Fruit fly (Drosophila melanogaster) whole organism, prepupa: Measurements from ENCODE around the gene CG17111.

Source experiments
- Blimp-1 ChIP-seq: fragments of 200-800 bp; sonication (Bioruptor generic); optimal IDR thresholded peaks from 3 replicates; lab custom pipeline; 2017; ENCODE audit warnings: missing biosample characterization, missing genetic modification characterization, mild to moderate bottlenecking, moderate library complexity, missing genetic modification reagents
- CG10669 ChIP-seq: fragments of 200-800 bp; sonication (Bioruptor generic); optimal IDR thresholded peaks from 3 replicates; lab custom pipeline; 2018; ENCODE audit warnings: missing biosample characterization, mild to moderate bottlenecking, missing genetic modification characterization, moderate library complexity
- CG11294 ChIP-seq: fragments of 200-800 bp; sonication (Bioruptor generic); IDR thresholded peaks from 2 replicates; pipeline ENCODE4 v1.3.6; 2022; ENCODE audit warnings: missing biosample characterization, missing genetic modification characterization
- CG15336 ChIP-seq: fragments of 200-800 bp; sonication (Bioruptor generic); IDR thresholded peaks from 2 replicates; pipeline ENCODE4 v1.3.6; 2022; ENCODE audit warnings: missing biosample characterization, missing genetic modification characterization
- CG32006 ChIP-seq: fragments of 200-800 bp; sonication (Bioruptor generic); optimal IDR thresholded peaks from 3 replicates; lab custom pipeline; 2017; ENCODE audit warnings: missing biosample characterization, mild to moderate bottlenecking, missing genetic modification characterization
- CG34406 ChIP-seq: fragments of 200-800 bp; sonication (Bioruptor generic); optimal IDR thresholded peaks from 3 replicates; lab custom pipeline; 2016; ENCODE audit warnings: missing biosample characterization, missing genetic modification characterization
- CG3919 ChIP-seq: fragments of 200-800 bp; sonication (Bioruptor generic); optimal IDR thresholded peaks from 3 replicates; lab custom pipeline; 2016; ENCODE audit warnings: missing biosample characterization, missing genetic modification characterization
- CG4318 ChIP-seq: fragments of 200-800 bp; sonication (Bioruptor generic); optimal IDR thresholded peaks from 3 replicates; lab custom pipeline; 2017; ENCODE audit warnings: missing biosample characterization, mild to moderate bottlenecking, missing genetic modification characterization
- CG6276 ChIP-seq: fragments of 200-800 bp; sonication (Bioruptor generic); optimal IDR thresholded peaks from 2 replicates; lab custom pipeline; 2017; ENCODE audit warnings: missing biosample characterization, mild to moderate bottlenecking, missing genetic modification characterization
- CG6792 ChIP-seq: fragments of 200-800 bp; sonication (Bioruptor generic); optimal IDR thresholded peaks from 3 replicates; lab custom pipeline; 2016; ENCODE audit warnings: missing biosample characterization, missing genetic modification characterization
- CG6808 ChIP-seq: fragments of 200-800 bp; sonication (Bioruptor generic); optimal IDR thresholded peaks from 3 replicates; lab custom pipeline; 2017; ENCODE audit warnings: missing biosample characterization, missing genetic modification characterization, mild to moderate bottlenecking, moderate library complexity, missing genetic modification reagents
- CG6854 ChIP-seq: fragments of 200-800 bp; sonication (Bioruptor generic); optimal IDR thresholded peaks from 2 replicates; lab custom pipeline; 2017; ENCODE audit warnings: missing biosample characterization, mild to moderate bottlenecking, missing genetic modification characterization
- CG7368 ChIP-seq: fragments of 200-800 bp; sonication (Bioruptor generic); optimal IDR thresholded peaks from 3 replicates; lab custom pipeline; 2016; ENCODE audit warnings: missing biosample characterization, missing genetic modification characterization
- CG8319 ChIP-seq: fragments of 200-800 bp; sonication (Bioruptor generic); optimal IDR thresholded peaks from 3 replicates; lab custom pipeline; 2016; ENCODE audit warnings: missing biosample characterization, missing genetic modification characterization
- CG9139 ChIP-seq: fragments of 200-800 bp; sonication (Bioruptor generic); optimal IDR thresholded peaks from 3 replicates; lab custom pipeline; 2017; ENCODE audit warnings: missing biosample characterization, mild to moderate bottlenecking, missing genetic modification characterization
- Eip75B ChIP-seq: fragments of 200-800 bp; sonication (Bioruptor generic); optimal IDR thresholded peaks from 3 replicates; lab custom pipeline; 2016; ENCODE audit warnings: missing biosample characterization, missing genetic modification characterization
- Eip78C ChIP-seq: fragments of 200-800 bp; sonication (Bioruptor generic); peaks from one replicate; lab custom pipeline; 2016; ENCODE audit warnings: missing biosample characterization, missing genetic modification characterization
- Ets96B ChIP-seq: fragments of 200-800 bp; optimal IDR thresholded peaks from 2 replicates; lab custom pipeline; 2019; ENCODE audit warnings: missing biosample characterization, mild to moderate bottlenecking, missing genetic modification characterization, moderate library complexity
- Gug ChIP-seq: fragments of 200-800 bp; sonication (Bioruptor generic); IDR thresholded peaks from 2 replicates; pipeline ENCODE4 v1.3.6; 2022; ENCODE audit warnings: missing biosample characterization, missing genetic modification characterization
- Hr39 ChIP-seq: fragments of 200-800 bp; sonication (Bioruptor generic); optimal IDR thresholded peaks from 2 replicates; lab custom pipeline; 2016; ENCODE audit warnings: missing biosample characterization, missing genetic modification characterization
- Hr4 ChIP-seq: fragments of 200-800 bp; sonication (Bioruptor generic); optimal IDR thresholded peaks from 3 replicates; lab custom pipeline; 2016; ENCODE audit warnings: missing biosample characterization, missing genetic modification characterization
- Met ChIP-seq: fragments of 200-800 bp; sonication (Bioruptor generic); optimal IDR thresholded peaks from 3 replicates; lab custom pipeline; 2016; ENCODE audit warnings: missing biosample characterization, missing genetic modification characterization
- OdsH ChIP-seq: fragments of 200-800 bp; sonication (Bioruptor generic); optimal IDR thresholded peaks from 3 replicates; lab custom pipeline; 2016; ENCODE audit warnings: missing biosample characterization, missing genetic modification characterization
- achi ChIP-seq: fragments of 200-800 bp; sonication (Bioruptor generic); optimal IDR thresholded peaks from 3 replicates; lab custom pipeline; 2016; ENCODE audit warnings: missing biosample characterization, missing genetic modification characterization
- dac ChIP-seq: fragments of 200-800 bp; sonication (Bioruptor generic); optimal IDR thresholded peaks from 2 replicates; lab custom pipeline; 2017; ENCODE audit warnings: missing biosample characterization, mild to moderate bottlenecking, missing genetic modification characterization
- eg ChIP-seq: fragments of 200-800 bp; sonication (Bioruptor generic); IDR thresholded peaks from 3 replicates; pipeline ENCODE4 v1.3.6; 2022; ENCODE audit warnings: missing biosample characterization, missing genetic modification characterization
- fd59A ChIP-seq: fragments of 200-800 bp; sonication (Bioruptor generic); optimal IDR thresholded peaks from 2 replicates; lab custom pipeline; 2017; ENCODE audit warnings: missing biosample characterization, mild to moderate bottlenecking, missing genetic modification characterization, missing genetic modification reagents
- fd85E ChIP-seq: fragments of 200-800 bp; sonication (Bioruptor generic); optimal IDR thresholded peaks from 3 replicates; lab custom pipeline; 2016; ENCODE audit warnings: missing biosample characterization, missing genetic modification characterization
- lz ChIP-seq: fragments of 200-800 bp; sonication (Bioruptor generic); optimal IDR thresholded peaks from 3 replicates; lab custom pipeline; 2016; ENCODE audit warnings: missing biosample characterization, missing genetic modification characterization
- net ChIP-seq: fragments of 200-800 bp; sonication (Bioruptor generic); optimal IDR thresholded peaks from 3 replicates; lab custom pipeline; 2016; ENCODE audit warnings: missing biosample characterization, missing genetic modification characterization
- pdm3 ChIP-seq: fragments of 200-800 bp; sonication (Bioruptor generic); optimal IDR thresholded peaks from 3 replicates; lab custom pipeline; 2016; ENCODE audit warnings: missing biosample characterization, missing genetic modification characterization
- salr ChIP-seq, 2 experiments: fragments of 200-800 bp; sonication (Bioruptor generic); optimal IDR thresholded peaks; 3 replicates each; lab custom pipeline; 2016 to 2018; ENCODE audit warnings: missing biosample characterization in 2 of 2, missing genetic modification characterization in 2 of 2, mild to moderate bottlenecking in 1 of 2
- svp ChIP-seq: fragments of 200-800 bp; sonication (Bioruptor generic); peaks from one replicate; lab custom pipeline; 2016; ENCODE audit warnings: missing biosample characterization, missing genetic modification characterization
- topi ChIP-seq: fragments of 200-800 bp; sonication (Bioruptor generic); optimal IDR thresholded peaks from 3 replicates; lab custom pipeline; 2016; ENCODE audit warnings: missing biosample characterization, missing genetic modification characterization
- vri ChIP-seq: fragments of 200-800 bp; sonication (Bioruptor generic); optimal IDR thresholded peaks from 3 replicates; lab custom pipeline; 2016; ENCODE audit warnings: missing biosample characterization, mild to moderate bottlenecking, missing genetic modification characterization

CG17111 gene

dm6 chr3R:23112680-23113362 is 45.8 kb upstream of the CG17111 start, which contains the start of gene Cow (continued):
- TF ChIP-seq Hr39 (GFP tag; lab: Kevin White, UChicago) (peak; percentile 15), svp (peak; percentile 70), CG15336 (GFP tag; lab: Robert Waterston, UW) (peak; percentile 36; the same call in 1 of the 2 replicates), eg (GFP tag; lab: Robert Waterston, UW) (peak; percentile 70), salr (GFP tag; optimal IDR thresholded peaks at IDR 0.05; lab: Kevin White, UChicago) (peak in 1 of 2 experiments; percentile 2), dac (GFP tag; lab: Kevin White, UChicago) (peak; percentile 9), CG34406 (GFP tag; lab: Kevin White, UChicago) (no peak), pdm3 (peak; percentile 45), CG10669 (GFP tag; lab: Kevin White, UChicago) (peak; percentile 48), vri (GFP tag; lab: Kevin White, UChicago) (no peak), achi (GFP tag; lab: Kevin White, UChicago) (peak; percentile 43), Eip75B (peak; percentile 46), CG6792 (GFP tag; lab: Kevin White, UChicago) (peak; percentile 40), CG9139 (GFP tag; lab: Kevin White, UChicago) (no peak), net (no peak), Ets96B (tag; lab: Kevin White, UChicago) (peak; percentile 29), CG6854 (GFP tag; lab: Kevin White, UChicago) (no peak), Hr4 (GFP tag; lab: Kevin White, UChicago) (peak; percentile 52)

DNA sequence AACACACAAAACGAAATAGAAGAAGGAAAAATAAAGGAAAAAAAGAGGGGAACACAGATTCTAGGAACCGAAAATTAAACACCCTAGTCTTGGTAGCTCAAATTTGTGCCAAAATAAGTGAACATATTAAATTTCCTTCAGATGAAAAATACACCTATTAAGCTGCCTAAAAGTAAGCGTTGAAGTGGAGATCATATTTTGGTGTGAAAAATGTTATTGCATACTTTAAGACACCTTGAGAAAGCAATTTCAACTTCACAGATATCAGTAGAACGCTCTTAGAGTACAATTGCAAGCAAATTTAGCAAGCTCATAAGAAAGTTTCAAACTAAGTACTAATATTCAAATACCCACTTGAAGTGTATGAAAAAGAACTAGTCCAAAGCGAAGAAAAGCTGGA is 43.7 kb upstream of the CG17111 start:
- TF ChIP-seq lz (GFP tag; lab: Kevin White, UChicago) (no peak), CG7368 (GFP tag; lab: Kevin White, UChicago) (no peak), CG32006 (GFP tag; lab: Kevin White, UChicago) (peak; percentile 19), salr (GFP tag; optimal IDR thresholded peaks at IDR 0.05; lab: Kevin White, UChicago) (no peak), CG8319 (no peak), Met (no peak), CG6276 (GFP tag; lab: Kevin White, UChicago) (no peak)

- no peak for TF ChIP-seq OdsH
- TF ChIP-seq topi (GFP tag; lab: Kevin White, UChicago): no peak
These were observed 32.2 kb upstream of the CG17111 start, which contains the start of gene CG6738 for dm6 chr3R:23099233-23099632. Gene CG6738 (plus strand): TSS chr3R:23099533.

dm6 chr3R:23097197-23097809 is 30.2 kb upstream of the CG17111 start, which contains the start of gene CG6733:
Gene CG6733 (plus strand): TSS chr3R:23097728.
- no peak for TF ChIP-seq CG15336 (GFP tag; lab: Robert Waterston, UW)
- no peak for TF ChIP-seq CG6276 (GFP tag; lab: Kevin White, UChicago)
- no peak for TF ChIP-seq CG32006 (GFP tag; lab: Kevin White, UChicago)
- no peak for TF ChIP-seq CG4318 (GFP tag; lab: Kevin White, UChicago)
- no peak for TF ChIP-seq fd59A
- TF ChIP-seq Blimp-1 (GFP tag; lab: Kevin White, UChicago): no peak
- no peak for TF ChIP-seq dac (GFP tag; lab: Kevin White, UChicago)
- no peak for TF ChIP-seq vri (GFP tag; lab: Kevin White, UChicago)
- TF ChIP-seq CG6808 (GFP tag; lab: Kevin White, UChicago): no peak
- no peak for TF ChIP-seq fd85E (GFP tag; lab: Kevin White, UChicago)
- TF ChIP-seq Gug (GFP tag; lab: Robert Waterston, UW): no peak
- TF ChIP-seq CG11294 (GFP tag; lab: Robert Waterston, UW): no peak
- no peak for TF ChIP-seq net
- no peak for TF ChIP-seq Eip78C
- TF ChIP-seq CG3919: no peak
- TF ChIP-seq, all 60 proteins: peak for 0
